Fruit fly (Drosophila melanogaster): ENCODE measurements around the gene Prp6.

Prp6 gene

dm6 chr3L:18895079-18895478 lies 10.1 kb upstream of the Prp6 start (continued):
- TF ChIP-seq nau (GFP tag; optimal IDR thresholded peaks at IDR 0.05) (peak; percentile 35), CG7786 (GFP tag; optimal IDR thresholded peaks at IDR 0.05) (no peak), CG5245 (GFP tag; optimal IDR thresholded peaks at IDR 0.05) (no peak), Hey (tag; optimal IDR thresholded peaks at IDR 0.05) (no peak), wek (GFP tag; optimal IDR thresholded peaks at IDR 0.05) (no peak), Aef1 (GFP tag; IDR thresholded peaks at IDR 0.05) (no peak), pros (GFP tag; optimal IDR thresholded peaks at IDR 0.05) (no peak), sd (tag; optimal IDR thresholded peaks at IDR 0.05) (peak; percentile 72), hkb (optimal IDR thresholded peaks at IDR 0.05) (no peak), hkb (GFP tag; IDR thresholded peaks at IDR 0.05) (0 out of 2 replicates have a peak, but pooled peaks have one; percentile 16), grn (GFP tag; optimal IDR thresholded peaks at IDR 0.05) (no peak), salm (tag; optimal IDR thresholded peaks at IDR 0.05) (no peak), CG3065 (GFP tag; optimal IDR thresholded peaks at IDR 0.05) (no peak), caup (GFP tag; optimal IDR thresholded peaks at IDR 0.05; ENCODE audit: severe bottlenecking) (peak; percentile 14), Mrtf (GFP tag; IDR thresholded peaks at IDR 0.05) (no peak), lilli (GFP tag; optimal IDR thresholded peaks at IDR 0.05) (no peak), emc (GFP tag; optimal IDR thresholded peaks at IDR 0.05) (no peak), slbo (GFP tag; IDR thresholded peaks at IDR 0.05) (no peak), ase (GFP tag; IDR thresholded peaks at IDR 0.05) (no peak), Rfx (GFP tag; IDR thresholded peaks at IDR 0.05) (no peak), H15 (GFP tag; IDR thresholded peaks at IDR 0.05) (no peak), CG3163 (GFP tag; optimal IDR thresholded peaks at IDR 0.05) (no peak), CG17359 (tag; optimal IDR thresholded peaks at IDR 0.05) (peak; percentile 31), Awh (GFP tag; IDR thresholded peaks at IDR 0.05) (no peak), CG6683 (GFP tag; optimal IDR thresholded peaks at IDR 0.05) (no peak), Side (GFP tag; optimal IDR thresholded peaks at IDR 0.05) (no peak), CG4707 (GFP tag; optimal IDR thresholded peaks at IDR 0.05) (no peak), CG13624 (GFP tag; optimal IDR thresholded peaks at IDR 0.05) (no peak), CG31441 (GFP tag; IDR thresholded peaks at IDR 0.05) (no peak), CG10147 (GFP tag; optimal IDR thresholded peaks at IDR 0.05) (no peak), CG4820 (GFP tag; optimal IDR thresholded peaks at IDR 0.05) (no peak), inv (GFP tag; IDR thresholded peaks at IDR 0.05; ENCODE audit: partially characterized antibody) (no peak), abd-A (tag; optimal IDR thresholded peaks at IDR 0.05) (peak; percentile 40), CG8089 (GFP tag; optimal IDR thresholded peaks at IDR 0.05) (no peak), Neu2 (GFP tag; optimal IDR thresholded peaks at IDR 0.05; ENCODE audit: borderline replicate concordance) (no peak), sna (GFP tag; IDR thresholded peaks at IDR 0.05; ENCODE audit: partially characterized antibody) (no peak), CG4730 (GFP tag; IDR thresholded peaks at IDR 0.05) (no peak), CG10321 (GFP tag; IDR thresholded peaks at IDR 0.05) (no peak), CG8290 (GFP tag; optimal IDR thresholded peaks at IDR 0.05) (no peak), CG8290 (tag; optimal IDR thresholded peaks at IDR 0.05) (no peak), bigmax (GFP tag; optimal IDR thresholded peaks at IDR 0.05) (no peak), CG4328 (GFP tag; optimal IDR thresholded peaks at IDR 0.05) (no peak), Lpt (GFP tag; optimal IDR thresholded peaks at IDR 0.05) (no peak), mam (GFP tag; optimal IDR thresholded peaks at IDR 0.05) (no peak), CG9932 (GFP tag; IDR thresholded peaks at IDR 0.05) (no peak), CG10366 (GFP tag; IDR thresholded peaks at IDR 0.05) (no peak), CG11093 (GFP tag; IDR thresholded peaks at IDR 0.05) (no peak), CG18476 (GFP tag; optimal IDR thresholded peaks at IDR 0.05) (no peak), sug (tag; optimal IDR thresholded peaks at IDR 0.05) (peak; percentile 80), CG7372 (GFP tag; IDR thresholded peaks at IDR 0.05) (no peak), Drgx (GFP tag; IDR thresholded peaks at IDR 0.05) (no peak), CG14710 (tag; optimal IDR thresholded peaks at IDR 0.05) (no peak), Dip3 (GFP tag; optimal IDR thresholded peaks at IDR 0.05) (no peak)

Measured in whole organism, embryonic.